Fruit fly (Drosophila melanogaster) whole organism, embryonic: Measurements from ENCODE around the gene hob.

Experiments
- Abd-B ChIP-seq: fragments of 200-800 bp; sonication (Bioruptor generic); optimal IDR thresholded peaks from 2 replicates; lab custom pipeline; 2018; ENCODE audit warnings: missing biosample characterization, mild to moderate bottlenecking, missing genetic modification characterization, moderate library complexity
- CG10565 ChIP-seq: fragments of 200-800 bp; sonication (Bioruptor generic); optimal IDR thresholded peaks from 3 replicates; lab custom pipeline; 2016; ENCODE audit warnings: missing biosample characterization, mild to moderate bottlenecking, missing genetic modification characterization
- CG13123 ChIP-seq: fragments of 200-800 bp; sonication (Bioruptor generic); optimal IDR thresholded peaks from 2 replicates; lab custom pipeline; 2016; ENCODE audit warnings: missing biosample characterization, missing genetic modification characterization
- CG13296 ChIP-seq: fragments of 200-800 bp; sonication (Bioruptor generic); optimal IDR thresholded peaks from 3 replicates; lab custom pipeline; 2018; ENCODE audit warnings: missing biosample characterization, mild to moderate bottlenecking, missing genetic modification characterization
- CG14710 ChIP-seq: fragments of 200-800 bp; sonication (Bioruptor generic); optimal IDR thresholded peaks from 3 replicates; lab custom pipeline; 2019; ENCODE audit warnings: missing biosample characterization, mild to moderate bottlenecking, missing genetic modification characterization, moderate library complexity
- CG14965 ChIP-seq: fragments of 200-800 bp; sonication (Bioruptor generic); optimal IDR thresholded peaks from 2 replicates; lab custom pipeline; 2016; ENCODE audit warnings: missing biosample characterization, missing genetic modification characterization, borderline replicate concordance
- CG15011 ChIP-seq: fragments of 200-800 bp; sonication (Bioruptor generic); optimal IDR thresholded peaks from 3 replicates; lab custom pipeline; 2018; ENCODE audit warnings: missing biosample characterization, mild to moderate bottlenecking, missing genetic modification characterization
- CG2129 ChIP-seq: fragments of 200-800 bp; sonication (Bioruptor generic); IDR thresholded peaks from 2 replicates; pipeline ENCODE4 v1.3.6; 2022; ENCODE audit warnings: missing biosample characterization, missing genetic modification characterization; ENCODE audit not compliant: partially characterized antibody
- CG2678 ChIP-seq: fragments of 200-800 bp; sonication (Bioruptor generic); optimal IDR thresholded peaks from 3 replicates; lab custom pipeline; 2019; ENCODE audit warnings: missing biosample characterization, mild to moderate bottlenecking, missing genetic modification characterization, moderate library complexity
- CG2712 ChIP-seq: fragments of 200-800 bp; optimal IDR thresholded peaks from 3 replicates; lab custom pipeline; 2019; ENCODE audit warnings: missing biosample characterization, mild to moderate bottlenecking, missing genetic modification characterization, moderate library complexity
- CG2875 ChIP-seq: fragments of 200-800 bp; sonication (Bioruptor generic); optimal IDR thresholded peaks from 2 replicates; lab custom pipeline; 2017; ENCODE audit warnings: missing biosample characterization, mild to moderate bottlenecking, missing genetic modification characterization, missing genetic modification reagents
- CG30020 ChIP-seq: fragments of 200-800 bp; optimal IDR thresholded peaks from 2 replicates; lab custom pipeline; 2019; ENCODE audit warnings: missing biosample characterization, mild to moderate bottlenecking, missing genetic modification characterization, moderate library complexity
- CG3726 ChIP-seq: fragments of 200-800 bp; sonication (Bioruptor generic); IDR thresholded peaks from 3 replicates; pipeline ENCODE4, ENCODE4 v1.3.6; 2022; ENCODE audit warnings: missing biosample characterization, missing genetic modification characterization
- CG43689 ChIP-seq: fragments of 200-800 bp; sonication (Bioruptor generic); IDR thresholded peaks from 2 replicates; pipeline ENCODE4 v1.3.6; 2022; ENCODE audit warnings: missing biosample characterization, missing genetic modification characterization
- CG4424 ChIP-seq: fragments of 200-800 bp; sonication (Bioruptor generic); optimal IDR thresholded peaks from 3 replicates; lab custom pipeline; 2016; ENCODE audit warnings: missing biosample characterization, missing genetic modification characterization
- CG4820 ChIP-seq: fragments of 200-800 bp; sonication (Bioruptor generic); optimal IDR thresholded peaks from 3 replicates; lab custom pipeline; 2016; ENCODE audit warnings: missing biosample characterization, missing genetic modification characterization
- CG5953 ChIP-seq: fragments of 200-800 bp; sonication (Bioruptor generic); IDR thresholded peaks from 2 replicates; pipeline ENCODE4 v1.3.6; 2022; ENCODE audit warnings: missing biosample characterization, missing genetic modification characterization
- CG6175 ChIP-seq: fragments of 200-800 bp; sonication (Bioruptor generic); IDR thresholded peaks from 3 replicates; pipeline ENCODE4 v1.3.6; 2022; ENCODE audit warnings: missing biosample characterization, missing genetic modification characterization
- CG6654 ChIP-seq: fragments of 200-800 bp; sonication (Bioruptor generic); optimal IDR thresholded peaks from 2 replicates; lab custom pipeline; 2017; ENCODE audit warnings: missing biosample characterization, mild to moderate bottlenecking, missing genetic modification characterization
- CG7987 ChIP-seq: fragments of 200-800 bp; sonication (Bioruptor generic); optimal IDR thresholded peaks from 2 replicates; lab custom pipeline; 2018; ENCODE audit warnings: missing biosample characterization, mild to moderate bottlenecking, missing genetic modification characterization, moderate library complexity
- CG8388 ChIP-seq: fragments of 200-800 bp; sonication (Bioruptor generic); optimal IDR thresholded peaks from 2 replicates; lab custom pipeline; 2019; ENCODE audit warnings: missing biosample characterization, mild to moderate bottlenecking, missing genetic modification characterization, moderate library complexity
- CG9727 ChIP-seq: fragments of 200-800 bp; sonication (Bioruptor generic); optimal IDR thresholded peaks from 3 replicates; lab custom pipeline; 2017; ENCODE audit warnings: missing biosample characterization, mild to moderate bottlenecking, missing genetic modification characterization
- CG9876 ChIP-seq: fragments of 200-800 bp; sonication (Bioruptor generic); optimal IDR thresholded peaks from 2 replicates; lab custom pipeline; 2016; ENCODE audit warnings: missing biosample characterization, missing genetic modification characterization
- Dp ChIP-seq: fragments of 200-800 bp; sonication (Bioruptor generic); optimal IDR thresholded peaks from 2 replicates; lab custom pipeline; 2018; ENCODE audit warnings: missing biosample characterization, mild to moderate bottlenecking, missing genetic modification characterization, moderate library complexity
- E2f2 ChIP-seq: fragments of 200-800 bp; sonication (Bioruptor generic); IDR thresholded peaks from 2 replicates; pipeline ENCODE4 v1.3.6; 2022; ENCODE audit warnings: missing biosample characterization, missing genetic modification characterization
- Mes4 ChIP-seq: fragments of 200-800 bp; sonication (Bioruptor generic); optimal IDR thresholded peaks from 2 replicates; lab custom pipeline; 2016; ENCODE audit warnings: missing biosample characterization, missing genetic modification characterization
- NC2α ChIP-seq: fragments of 200-800 bp; sonication (Bioruptor generic); optimal IDR thresholded peaks from 2 replicates; lab custom pipeline; 2016; ENCODE audit warnings: missing biosample characterization, missing genetic modification characterization
- Nf-YB ChIP-seq: fragments of 200-800 bp; sonication (Bioruptor generic); optimal IDR thresholded peaks from 3 replicates; lab custom pipeline; 2019; ENCODE audit warnings: missing biosample characterization, mild to moderate bottlenecking, missing genetic modification characterization, moderate library complexity
- Usf ChIP-seq: fragments of 200-800 bp; sonication (Bioruptor generic); optimal IDR thresholded peaks from 2 replicates; lab custom pipeline; 2017; ENCODE audit warnings: missing genotype, missing biosample characterization, missing genetic modification characterization
- ab ChIP-seq: fragments of 200-800 bp; sonication (Bioruptor generic); optimal IDR thresholded peaks from 2 replicates; lab custom pipeline; 2016; ENCODE audit warnings: missing biosample characterization, missing genetic modification characterization
- cwo ChIP-seq: fragments of 200-800 bp; sonication (Bioruptor generic); optimal IDR thresholded peaks from 3 replicates; lab custom pipeline; 2017; ENCODE audit warnings: missing biosample characterization, missing genetic modification characterization, mild to moderate bottlenecking, moderate library complexity, missing genetic modification reagents
- ftz-f1 ChIP-seq: fragments of 200-800 bp; sonication (Bioruptor generic); optimal IDR thresholded peaks from 2 replicates; lab custom pipeline; 2016; ENCODE audit warnings: missing biosample characterization, missing genetic modification characterization
- gfzf ChIP-seq: fragments of 200-800 bp; sonication (Bioruptor generic); optimal IDR thresholded peaks from 2 replicates; lab custom pipeline; 2016; ENCODE audit warnings: missing biosample characterization, mild to moderate bottlenecking, missing genetic modification characterization, moderate library complexity
- gro ChIP-seq: fragments of 200-800 bp; sonication (Bioruptor generic); optimal IDR thresholded peaks from 2 replicates; lab custom pipeline; 2016; ENCODE audit warnings: missing biosample characterization, missing genetic modification characterization
- jing ChIP-seq: fragments of 200-800 bp; sonication (Bioruptor generic); optimal IDR thresholded peaks from 2 replicates; lab custom pipeline; 2018; ENCODE audit warnings: missing biosample characterization, mild to moderate bottlenecking, missing genetic modification characterization
- lov ChIP-seq, 2 experiments: fragments of 200-800 bp in 1 of 2; fragments of >200 bp in 1 of 2; sonication (Bioruptor generic) in 1 of 2; IDR thresholded peaks in 1 of 2; optimal IDR thresholded peaks in 1 of 2; 2 replicates in 1 of 2; 3 replicates in 1 of 2; pipeline versions ENCODE4 v1.3.6 to Lab custom; 2017 to 2022; ENCODE audit warnings: missing biosample characterization in 1 of 2, missing genetic modification characterization in 1 of 2
- maf-S ChIP-seq: fragments of 200-800 bp; sonication (Bioruptor generic); optimal IDR thresholded peaks from 2 replicates; lab custom pipeline; 2016; ENCODE audit warnings: missing biosample characterization, missing genetic modification characterization
- psq ChIP-seq: fragments of 200-800 bp; sonication (Bioruptor generic); optimal IDR thresholded peaks from 2 replicates; lab custom pipeline; 2017; ENCODE audit warnings: missing biosample characterization, missing genetic modification characterization
- pzg ChIP-seq: fragments of 200-800 bp; sonication (Bioruptor generic); optimal IDR thresholded peaks from 3 replicates; lab custom pipeline; 2018; ENCODE audit warnings: missing biosample characterization, mild to moderate bottlenecking, missing genetic modification characterization, moderate library complexity
- schlank ChIP-seq: fragments of 200-800 bp; sonication (Bioruptor generic); optimal IDR thresholded peaks from 2 replicates; lab custom pipeline; 2018; ENCODE audit warnings: missing biosample characterization, mild to moderate bottlenecking, missing genetic modification characterization
- shn ChIP-seq: fragments of 200-800 bp; sonication (Bioruptor generic); optimal IDR thresholded peaks from 3 replicates; lab custom pipeline; 2016; ENCODE audit warnings: missing biosample characterization, missing genetic modification characterization
- slbo ChIP-seq: fragments of 200-800 bp; sonication (Bioruptor generic); IDR thresholded peaks from 2 replicates; pipeline ENCODE4 v1.3.6; 2022; ENCODE audit warnings: missing biosample characterization, missing genetic modification characterization
- ssp ChIP-seq: fragments of 200-800 bp; sonication (Bioruptor generic); IDR thresholded peaks from 2 replicates; pipeline ENCODE4 v1.3.6; 2022; ENCODE audit warnings: missing biosample characterization, missing genetic modification characterization
- tap ChIP-seq: fragments of 200-800 bp; optimal IDR thresholded peaks from 3 replicates; lab custom pipeline; 2019; ENCODE audit warnings: missing biosample characterization, mild to moderate bottlenecking, missing genetic modification characterization, moderate library complexity
- tx ChIP-seq: fragments of 200-800 bp; sonication (Bioruptor generic); optimal IDR thresholded peaks from 2 replicates; lab custom pipeline; 2016; ENCODE audit warnings: missing biosample characterization, missing genetic modification characterization
- z ChIP-seq: fragments of 200-800 bp; sonication (Bioruptor generic); IDR thresholded peaks from 3 replicates; pipeline ENCODE4 v1.3.6; 2022; ENCODE audit warnings: missing biosample characterization, missing genetic modification characterization
- zen ChIP-seq: fragments of 200-800 bp; sonication (Bioruptor generic); optimal IDR thresholded peaks from 3 replicates; lab custom pipeline; 2018; ENCODE audit warnings: missing biosample characterization, mild to moderate bottlenecking, missing genetic modification characterization, moderate library complexity

The hob gene

DNA sequence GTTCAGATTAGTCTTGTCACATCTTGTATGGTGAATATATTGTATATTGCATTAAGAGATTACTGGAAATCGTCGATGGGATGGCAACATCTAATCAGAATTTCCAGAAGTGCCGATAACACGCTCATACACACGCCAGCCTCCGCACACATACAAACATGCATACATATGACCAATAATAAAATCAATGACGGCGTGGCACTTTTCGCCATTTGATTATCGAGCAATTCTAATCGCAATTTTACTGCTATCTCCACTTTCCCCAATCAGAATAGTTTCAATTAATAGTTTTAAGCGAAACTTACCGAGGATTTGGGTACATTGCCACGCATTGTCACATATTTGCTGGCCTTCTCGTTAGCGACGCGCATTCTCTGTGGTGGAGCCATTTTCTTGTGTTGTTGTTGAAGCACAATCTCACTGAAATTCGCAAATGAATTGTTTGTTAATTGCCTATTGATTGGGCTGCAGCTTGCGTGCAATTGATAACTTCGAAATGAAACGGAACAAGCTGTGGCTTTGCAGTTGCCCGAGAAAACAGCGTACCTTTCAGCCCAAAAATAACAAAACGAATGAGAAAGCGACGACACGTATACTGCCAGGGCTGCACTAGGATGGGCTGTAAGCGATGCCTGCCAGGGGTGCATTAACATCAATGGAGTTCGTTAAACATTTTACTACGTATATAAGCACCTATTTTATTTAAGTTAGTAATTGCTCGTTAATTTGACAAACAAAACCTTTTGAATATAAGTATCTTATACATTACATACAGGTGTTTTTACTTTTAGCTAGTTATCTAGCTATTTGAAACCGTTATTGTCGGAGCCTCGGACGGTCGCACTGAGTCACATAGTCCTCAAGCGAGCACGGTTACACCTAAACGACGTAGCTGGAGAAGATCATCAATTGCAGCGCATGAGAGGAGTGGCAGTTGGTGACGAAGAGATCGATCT, 20.0 kb downstream of the hob start, which contains the start of the genes CG32276 and gry (continued):
- TF ChIP-seq CG2129 (GFP tag; lab: Robert Waterston, UW), result no peak
- TF ChIP-seq CG14710 (tag; lab: Kevin White, UChicago), result peak; percentile 91
- peak; percentile 86 for TF ChIP-seq slbo
- TF ChIP-seq CG4424 (GFP tag; lab: Kevin White, UChicago), result peak; percentile 85
- TF ChIP-seq CG3726 (GFP tag; lab: Robert Waterston, UW), result 0 out of 3 replicates have a peak, but pooled peaks have one; percentile 55
- TF ChIP-seq CG8388 (GFP tag; lab: Kevin White, UChicago), result peak; percentile 60
- peak; percentile 77 for TF ChIP-seq CG4820 (GFP tag; lab: Kevin White, UChicago)
- peak; percentile 47 for TF ChIP-seq psq (GFP tag; lab: Kevin White, UChicago)
- TF ChIP-seq gfzf (GFP tag; lab: Kevin White, UChicago), result peak; percentile 94
- peak; percentile 69 for TF ChIP-seq zen (tag; lab: Kevin White, UChicago)
- peak; percentile 22 for TF ChIP-seq Dp (GFP tag; lab: Kevin White, UChicago)
- TF ChIP-seq jing (GFP tag; lab: Kevin White, UChicago), result no peak
- 0 out of 3 replicates have a peak, but pooled peaks have one; percentile 34 for TF ChIP-seq z (GFP tag; lab: Robert Waterston, UW)
- TF ChIP-seq E2f2, result peak; percentile 53
- peak; percentile 65 for TF ChIP-seq shn
- TF ChIP-seq Usf (GFP tag; lab: Kevin White, UChicago), result peak; percentile 11
- TF ChIP-seq CG13296, result peak; percentile 65
- peak; percentile 63 for TF ChIP-seq tap (tag; lab: Kevin White, UChicago)
- TF ChIP-seq CG6654 (GFP tag; lab: Kevin White, UChicago), result no peak
- peak; percentile 78 for TF ChIP-seq CG30020 (tag; lab: Kevin White, UChicago)
- TF ChIP-seq CG9876 (GFP tag; lab: Kevin White, UChicago), result peak; percentile 55
- TF ChIP-seq CG5953 (GFP tag; lab: Robert Waterston, UW), result no peak
- no peak for TF ChIP-seq CG2875
- TF ChIP-seq CG6175 (GFP tag; lab: Robert Waterston, UW), result 0 out of 3 replicates have a peak, but pooled peaks have one; percentile 12
- no peak for TF ChIP-seq CG15011 (GFP tag; lab: Kevin White, UChicago)
- TF ChIP-seq ab (GFP tag; lab: Kevin White, UChicago), result peak; percentile 52
- TF ChIP-seq CG2712, result peak; percentile 85
- TF ChIP-seq ftz-f1 (GFP tag; lab: Kevin White, UChicago), result peak; percentile 83
- TF ChIP-seq lov (optimal IDR thresholded peaks at IDR 0.05; lab: Kevin White, UChicago), result no peak
- peak; percentile 61; the same call in 1 of the 3 replicates for TF ChIP-seq lov (GFP tag; IDR thresholded peaks at IDR 0.05; lab: Robert Waterston, UW)
- peak; percentile 80 for TF ChIP-seq Mes4 (GFP tag; lab: Kevin White, UChicago)
- TF ChIP-seq Nf-YB, result peak; percentile 42
- peak; percentile 67 for TF ChIP-seq tx (GFP tag; lab: Kevin White, UChicago)
- TF ChIP-seq CG7987 (GFP tag; lab: Kevin White, UChicago), result peak; percentile 74
- no peak for TF ChIP-seq CG14965
- TF ChIP-seq gro (GFP tag; lab: Kevin White, UChicago), result no peak
- peak; percentile 61 for TF ChIP-seq cwo
- peak; percentile 26 for TF ChIP-seq CG10565 (GFP tag; lab: Kevin White, UChicago)
- peak; percentile 46 for TF ChIP-seq ssp
- peak; percentile 73 for TF ChIP-seq CG9727 (GFP tag; lab: Kevin White, UChicago)
- no peak for TF ChIP-seq CG43689 (GFP tag; lab: Robert Waterston, UW)
- TF ChIP-seq CG13123, result peak; percentile 54
- no peak for TF ChIP-seq CG2678 (tag; lab: Kevin White, UChicago)
- no peak for TF ChIP-seq schlank (tag; lab: Kevin White, UChicago)
- no peak for TF ChIP-seq NC2α (GFP tag; lab: Kevin White, UChicago)
- TF ChIP-seq maf-S (GFP tag; lab: Kevin White, UChicago), result peak; percentile 82
- TF ChIP-seq pzg (GFP tag; lab: Kevin White, UChicago), result peak; percentile 93
- TF ChIP-seq Abd-B (GFP tag; lab: Kevin White, UChicago), result peak; percentile 43
